Worm (Caenorhabditis elegans) whole organism, young adult: ENCODE data around the gene catp-2.

Experiments
- B0261.1 ChIP-seq: sonication (generic microtip); optimal IDR thresholded peaks from 2 replicates; lab custom pipeline; 2016; ENCODE audit warnings: mild to moderate bottlenecking, missing genetic modification characterization, moderate library complexity, missing compliant biosample characterization
- B0336.3 ChIP-seq: fragments of 200-800 bp; sonication (Bioruptor generic); IDR thresholded peaks from 2 replicates; pipeline ENCODE4 v1.3.6; 2022; ENCODE audit warnings: missing genetic modification characterization, missing compliant biosample characterization
- F22D6.2 ChIP-seq: sonication (generic microtip); optimal IDR thresholded peaks from 2 replicates; lab custom pipeline; 2016; ENCODE audit warnings: mild to moderate bottlenecking, missing genetic modification characterization, missing compliant biosample characterization
- F33H1.4 ChIP-seq: fragments of 200-800 bp; sonication (Bioruptor generic); IDR thresholded peaks from 2 replicates; pipeline ENCODE4 v1.3.6; 2022; ENCODE audit warnings: missing genetic modification reagents, missing genetic modification characterization, missing compliant biosample characterization
- F37B4.10 ChIP-seq: fragments of 200-800 bp; sonication (Bioruptor generic); IDR thresholded peaks from 2 replicates; pipeline ENCODE4 v1.3.6; 2022; ENCODE audit warnings: missing genetic modification characterization, missing compliant biosample characterization
- F55B11.4 ChIP-seq: sonication (generic microtip); optimal IDR thresholded peaks from 2 replicates; lab custom pipeline; 2016; ENCODE audit warnings: missing compliant biosample characterization, missing genetic modification characterization, borderline replicate concordance; ENCODE audit not compliant: insufficient read depth
- Y56A3A.18 ChIP-seq: fragments of 200-800 bp; sonication (Bioruptor generic); IDR thresholded peaks from 2 replicates; pipeline ENCODE4 v1.3.6; 2022; ENCODE audit warnings: missing genetic modification reagents, missing genetic modification characterization, missing compliant biosample characterization
- akir-1 ChIP-seq: fragments of 200-800 bp; sonication (Bioruptor generic); optimal IDR thresholded peaks from 2 replicates; lab custom pipeline; 2018; ENCODE audit warnings: mild to moderate bottlenecking, missing genetic modification characterization, moderate library complexity, missing compliant biosample characterization
- attf-3 ChIP-seq: fragments of 200-800 bp; sonication (Bioruptor generic); conservative IDR thresholded peaks from 2 replicates; pipeline ENCODE4 v1.3.6; 2022; ENCODE audit warnings: missing genetic modification reagents, missing genetic modification characterization, missing compliant biosample characterization
- attf-6 ChIP-seq: fragments of 200-800 bp; sonication (Bioruptor generic); IDR thresholded peaks from 2 replicates; pipeline ENCODE4 v1.3.6; 2022; ENCODE audit warnings: missing genetic modification reagents, missing genetic modification characterization, missing compliant biosample characterization
- cebp-1 ChIP-seq, 2 experiments: fragments of 200-800 bp in 1 of 2; sonication (Bioruptor generic) in 1 of 2; sonication (generic microtip) in 1 of 2; IDR thresholded peaks in 1 of 2; optimal IDR thresholded peaks in 1 of 2; 2 replicates each; pipeline versions ENCODE4 v1.3.6 to Lab custom; 2017 to 2022; ENCODE audit warnings: missing compliant biosample characterization in 2 of 2, missing genetic modification characterization in 2 of 2, mild to moderate bottlenecking in 1 of 2, missing genetic modification reagents in 1 of 2, moderate library complexity in 1 of 2
- ceh-27 ChIP-seq: fragments of 200-800 bp; sonication (Bioruptor generic); optimal IDR thresholded peaks from 2 replicates; lab custom pipeline; 2018; ENCODE audit warnings: mild to moderate bottlenecking, missing genetic modification characterization, moderate library complexity, missing compliant biosample characterization
- ceh-58 ChIP-seq: fragments of 200-800 bp; sonication (Bioruptor generic); IDR thresholded peaks from 2 replicates; pipeline ENCODE4 v1.3.6; 2022; ENCODE audit warnings: missing genetic modification characterization, missing compliant biosample characterization
- dpl-1 ChIP-seq: fragments of 150-350 bp; optimal IDR thresholded peaks from 2 replicates; lab custom pipeline; 2014; ENCODE audit warnings: missing biosample characterization, missing genetic modification reagents, missing genetic modification characterization
- efl-1 ChIP-seq: fragments of 150-350 bp; optimal IDR thresholded peaks from 2 replicates; lab custom pipeline; 2014; ENCODE audit warnings: missing biosample characterization, missing genetic modification reagents, missing genetic modification characterization
- egl-18 ChIP-seq: fragments of 200-800 bp; sonication (Bioruptor generic); IDR thresholded peaks from 2 replicates; pipeline ENCODE4 v1.3.6; 2022; ENCODE audit warnings: missing genetic modification reagents, missing genetic modification characterization, missing compliant biosample characterization
- ekl-4 ChIP-seq: fragments of 200-800 bp; sonication (Bioruptor generic); IDR thresholded peaks from 2 replicates; pipeline ENCODE4 v1.3.6; 2022; ENCODE audit warnings: missing genetic modification reagents, missing genetic modification characterization, missing compliant biosample characterization
- ets-4 ChIP-seq: fragments of 200-800 bp; sonication (Bioruptor generic); optimal IDR thresholded peaks from 2 replicates; lab custom pipeline; 2018; ENCODE audit warnings: mild to moderate bottlenecking, missing genetic modification characterization, missing compliant biosample characterization
- fkh-3 ChIP-seq: sonication (generic microtip); optimal IDR thresholded peaks from 2 replicates; lab custom pipeline; 2016; ENCODE audit warnings: mild to moderate bottlenecking, missing genetic modification characterization, missing compliant biosample characterization
- him-1 ChIP-seq: sonication (generic microtip); optimal IDR thresholded peaks from 2 replicates; lab custom pipeline; 2016; ENCODE audit warnings: missing genotype, missing genetic modification reagents, missing genetic modification characterization, missing compliant biosample characterization
- hlh-12 ChIP-seq: sonication (generic microtip); optimal IDR thresholded peaks from 2 replicates; lab custom pipeline; 2016; ENCODE audit warnings: missing genetic modification characterization, missing compliant biosample characterization
- hmg-1.2 ChIP-seq: fragments of 200-800 bp; sonication (Bioruptor generic); IDR thresholded peaks from 2 replicates; pipeline ENCODE4 v1.3.6; 2022; ENCODE audit warnings: missing genetic modification reagents, missing genetic modification characterization, missing compliant biosample characterization
- madf-10 ChIP-seq: sonication (generic microtip); optimal IDR thresholded peaks from 2 replicates; lab custom pipeline; 2016; ENCODE audit warnings: mild to moderate bottlenecking, missing genetic modification characterization, missing compliant biosample characterization
- madf-6 ChIP-seq: fragments of 200-800 bp; sonication (Bioruptor generic); IDR thresholded peaks from 2 replicates; pipeline ENCODE4 v1.3.6; 2022; ENCODE audit warnings: missing genetic modification reagents, missing genetic modification characterization, missing compliant biosample characterization
- madf-8 ChIP-seq: fragments of 200-800 bp; sonication (Bioruptor generic); conservative IDR thresholded peaks from 2 replicates; pipeline ENCODE4 v1.3.6; 2022; ENCODE audit warnings: missing genetic modification reagents, missing genetic modification characterization, missing compliant biosample characterization
- mes-4 ChIP-seq: sonication (generic microtip); optimal IDR thresholded peaks from 2 replicates; lab custom pipeline; 2016; ENCODE audit warnings: missing genotype, missing genetic modification characterization, missing compliant biosample characterization
- nfya-2 ChIP-seq: fragments of 200-800 bp; sonication (Bioruptor generic); IDR thresholded peaks from 2 replicates; pipeline ENCODE4 v1.3.6; 2022; ENCODE audit warnings: missing genetic modification reagents, missing genetic modification characterization, missing compliant biosample characterization
- nhr-179 ChIP-seq: sonication (generic microtip); optimal IDR thresholded peaks from 2 replicates; lab custom pipeline; 2016; ENCODE audit warnings: mild to moderate bottlenecking, missing genetic modification characterization, missing compliant biosample characterization
- nhr-80 ChIP-seq: sonication (generic microtip); optimal IDR thresholded peaks from 2 replicates; lab custom pipeline; 2016; ENCODE audit warnings: missing genetic modification characterization, missing compliant biosample characterization
- tbx-9 ChIP-seq: sonication (generic microtip); optimal IDR thresholded peaks from 2 replicates; lab custom pipeline; 2016; ENCODE audit warnings: borderline replicate concordance, missing genetic modification characterization, inconsistent platforms, missing compliant biosample characterization
- unc-62 ChIP-seq: fragments of 150-350 bp; optimal IDR thresholded peaks from 2 replicates; lab custom pipeline; 2014; ENCODE audit warnings: missing biosample characterization, missing genetic modification reagents, missing genetic modification characterization
- xnd-1 ChIP-seq: sonication (generic microtip); optimal IDR thresholded peaks from 2 replicates; lab custom pipeline; 2016; ENCODE audit warnings: missing genotype, missing genetic modification reagents, missing genetic modification characterization, missing compliant biosample characterization
- ztf-18 ChIP-seq: sonication (generic microtip); optimal IDR thresholded peaks from 2 replicates; lab custom pipeline; 2016; ENCODE audit warnings: missing genotype, mild to moderate bottlenecking, missing genetic modification characterization, missing compliant biosample characterization
- ztf-25 ChIP-seq: fragments of 200-800 bp; sonication (Bioruptor generic); IDR thresholded peaks from 2 replicates; pipeline ENCODE4 v1.3.6; 2022; ENCODE audit warnings: missing genetic modification reagents, missing genetic modification characterization, missing compliant biosample characterization
- ztf-28 ChIP-seq: fragments of 200-800 bp; sonication (Bioruptor generic); IDR thresholded peaks from 2 replicates; pipeline ENCODE4 v1.3.6; 2022; ENCODE audit warnings: missing genetic modification reagents, missing genetic modification characterization, missing compliant biosample characterization
- ztf-3 ChIP-seq: fragments of 200-800 bp; sonication (Bioruptor generic); optimal IDR thresholded peaks from 2 replicates; lab custom pipeline; 2018; ENCODE audit warnings: mild to moderate bottlenecking, missing genetic modification characterization, missing compliant biosample characterization

Gene catp-2

DNA sequence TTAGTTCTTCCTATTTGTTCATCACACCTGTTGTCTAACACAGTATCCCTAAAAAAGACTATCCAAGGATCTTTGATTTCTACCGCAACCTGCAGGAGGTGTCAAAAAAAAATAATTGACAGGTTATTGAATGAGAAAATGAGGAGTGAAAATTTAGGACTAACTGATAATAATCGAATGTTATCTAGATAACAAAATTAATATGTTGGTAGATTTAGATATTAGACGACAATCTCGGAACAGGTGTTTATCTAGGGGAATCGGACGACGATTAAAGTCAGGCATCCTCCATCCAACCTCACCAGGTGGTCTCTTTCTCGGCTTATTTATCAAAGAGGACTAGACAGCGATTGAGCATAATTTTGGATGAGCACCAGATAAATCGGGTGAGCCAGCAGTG lies 34.3 kb downstream of the catp-2 start:
- TF ChIP-seq nhr-80 (tag; lab: Kevin White, UChicago) (peak; percentile 6), B0261.1 (no peak), ceh-58 (GFP tag; lab: Robert Waterston, UW) (no peak), madf-10 (tag; lab: Kevin White, UChicago) (no peak), mes-4 (no peak), cebp-1 (GFP tag; IDR thresholded peaks at IDR 0.05; lab: Robert Waterston, UW) (no peak), cebp-1 (tag; optimal IDR thresholded peaks at IDR 0.05; lab: Kevin White, UChicago) (no peak), ztf-28 (GFP tag; lab: Robert Waterston, UW) (no peak), ceh-27 (GFP tag; lab: Kevin White, UChicago) (no peak), hlh-12 (tag; lab: Kevin White, UChicago) (no peak)

DNA sequence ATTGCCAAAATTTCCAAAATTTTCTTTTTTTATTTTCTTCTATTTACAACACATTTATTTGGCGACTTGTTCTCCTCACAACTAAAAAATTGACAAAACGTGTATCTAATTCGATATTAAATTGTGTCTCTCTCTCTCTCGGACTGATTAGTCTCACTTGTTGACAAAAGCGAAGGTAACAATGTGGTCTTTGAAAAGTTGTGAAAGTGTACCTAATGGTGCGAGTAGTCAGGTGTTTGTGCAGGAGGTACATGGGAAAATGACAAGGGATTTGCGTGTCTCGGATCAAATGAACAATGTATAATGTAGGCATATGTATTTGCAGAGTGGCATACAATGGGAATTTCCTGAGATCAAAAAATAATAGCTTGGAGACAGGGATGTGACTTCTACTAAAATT lies 35.0 kb downstream of the catp-2 start:
- TF ChIP-seq F22D6.2 (tag; lab: Kevin White, UChicago) (no peak), nhr-80 (tag; lab: Kevin White, UChicago) (peak; percentile 5)
- TF ChIP-seq, all 124 proteins: peak for 1

ce11 chrV:4972943-4973342 lies 38.4 kb downstream of the catp-2 start, which contains the start of gene srsx-9:
Gene srsx-9, minus strand, starts transcription at chrV:4973043.
- no peak for TF ChIP-seq hmg-1.2 (GFP tag; lab: Robert Waterston, UW)
- no peak for TF ChIP-seq ztf-25 (GFP tag; lab: Robert Waterston, UW)
- TF ChIP-seq B0261.1, result no peak
- no peak for TF ChIP-seq attf-3 (GFP tag; lab: Robert Waterston, UW)
- TF ChIP-seq mes-4, result no peak
- TF ChIP-seq him-1 (tag; lab: Kevin White, UChicago), result no peak
- TF ChIP-seq Y56A3A.18, result no peak
- no peak for TF ChIP-seq unc-62 (GFP tag; lab: Kevin White, UChicago)

- TF ChIP-seq akir-1 (GFP tag; lab: Kevin White, UChicago), result no peak
- no peak for TF ChIP-seq ets-4 (GFP tag; lab: Kevin White, UChicago)
- no peak for TF ChIP-seq tbx-9 (tag; lab: Kevin White, UChicago)
- TF ChIP-seq ztf-28 (GFP tag; lab: Robert Waterston, UW), result no peak
- no peak for TF ChIP-seq F55B11.4 (tag; lab: Kevin White, UChicago)
- no peak for TF ChIP-seq nfya-2 (GFP tag; lab: Robert Waterston, UW)
- no peak for TF ChIP-seq fkh-3 (tag; lab: Kevin White, UChicago)
- no peak for TF ChIP-seq nhr-179 (tag; lab: Kevin White, UChicago)
- no peak for TF ChIP-seq ztf-3 (GFP tag; lab: Kevin White, UChicago)
- no peak for TF ChIP-seq ztf-18 (tag; lab: Kevin White, UChicago)
- no peak for TF ChIP-seq ekl-4 (GFP tag; lab: Robert Waterston, UW)
- TF ChIP-seq, all 124 proteins: peak for 0
These were observed 40.2 kb downstream of the catp-2 start, which contains the start of gene srsx-10 for ce11 chrV:4974677-4975076. Gene srsx-10, minus strand, starts transcription at chrV:4974777.

DNA sequence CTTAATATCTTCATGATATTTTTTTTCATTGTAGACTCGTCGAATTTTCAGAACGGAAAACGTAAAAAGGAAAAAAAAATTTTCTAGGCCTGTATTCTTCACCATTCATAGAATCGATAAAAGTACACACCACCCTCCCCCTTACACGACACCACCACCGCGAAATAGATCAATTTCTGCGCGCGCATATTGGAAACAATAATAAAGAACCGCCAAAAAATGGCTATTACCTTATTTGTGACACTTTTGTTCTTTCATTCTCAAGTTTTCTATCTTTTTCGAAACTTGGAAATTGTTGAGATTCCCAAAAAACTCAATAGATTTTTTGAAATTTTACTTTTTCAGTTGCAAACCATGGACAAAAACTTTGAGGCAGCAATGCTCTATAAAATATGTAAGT lies 40.6 kb downstream of the catp-2 start, which contains the start of gene F26G5.1:
Gene F26G5.1 (plus strand): TSS at position 339 of the 400 bp plus-strand sequence.
- no peak for TF ChIP-seq B0336.3
- peak; percentile 26 for TF ChIP-seq xnd-1 (tag; lab: Kevin White, UChicago)
- no peak for TF ChIP-seq F37B4.10 (GFP tag; lab: Robert Waterston, UW)
- TF ChIP-seq dpl-1 (GFP tag; lab: Kevin White, UChicago), result peak; percentile 33
- peak; percentile 29; the same call in 1 of the 2 replicates for TF ChIP-seq F33H1.4 (GFP tag; lab: Robert Waterston, UW)
- TF ChIP-seq attf-6 (GFP tag; lab: Robert Waterston, UW), result no peak
- TF ChIP-seq madf-8 (GFP tag; lab: Robert Waterston, UW), result peak; percentile 65
- no peak for TF ChIP-seq egl-18
- peak; percentile 86 for TF ChIP-seq madf-6 (GFP tag; lab: Robert Waterston, UW)
- TF ChIP-seq hmg-1.2 (GFP tag; lab: Robert Waterston, UW), result peak; percentile 22; the same call in 1 of the 2 replicates
- peak; percentile 75 for TF ChIP-seq efl-1 (GFP tag; lab: Kevin White, UChicago)
